Worm (Caenorhabditis elegans) whole organism, L1 larva: ENCODE measurements around the gene T10B5.3.

Experiments
- efl-3 ChIP-seq: fragments of 200-800 bp; sonication (Bioruptor generic); optimal IDR thresholded peaks from 2 replicates; lab custom pipeline; 2018; ENCODE audit warnings: mild to moderate bottlenecking, missing genetic modification characterization, missing compliant biosample characterization
- nhr-28 ChIP-seq: fragments of 150-350 bp; optimal IDR thresholded peaks from 2 replicates; lab custom pipeline; 2014; ENCODE audit warnings: missing biosample characterization, missing genetic modification characterization

- TF ChIP-seq efl-3 (GFP tag; lab: Kevin White, UChicago) (no peak), nhr-28 (tag; lab: Kevin White, UChicago) (no peak)
These were observed 14.5 kb downstream of the T10B5.3 start for ce11 chrV:1855087-1855486.
